Worm (Caenorhabditis elegans): Measurements from ENCODE around the gene Y40H7A.4.

Gene Y40H7A.4

ce11 chrIV:15175487-15176128 is at the start of gene Y40H7A.4:
Gene Y40H7A.4, minus strand, starts transcription at chrIV:15175537.
- TF ChIP-seq hnd-1 (tag; optimal IDR thresholded peaks at IDR 0.05), result no peak
- no peak for TF ChIP-seq hmg-4 (GFP tag; optimal IDR thresholded peaks at IDR 0.05)
- TF ChIP-seq pes-1 (GFP tag; IDR thresholded peaks at IDR 0.05), result no peak
- no peak for TF ChIP-seq ceh-13 (GFP tag; optimal IDR thresholded peaks at IDR 0.05)

DNA sequence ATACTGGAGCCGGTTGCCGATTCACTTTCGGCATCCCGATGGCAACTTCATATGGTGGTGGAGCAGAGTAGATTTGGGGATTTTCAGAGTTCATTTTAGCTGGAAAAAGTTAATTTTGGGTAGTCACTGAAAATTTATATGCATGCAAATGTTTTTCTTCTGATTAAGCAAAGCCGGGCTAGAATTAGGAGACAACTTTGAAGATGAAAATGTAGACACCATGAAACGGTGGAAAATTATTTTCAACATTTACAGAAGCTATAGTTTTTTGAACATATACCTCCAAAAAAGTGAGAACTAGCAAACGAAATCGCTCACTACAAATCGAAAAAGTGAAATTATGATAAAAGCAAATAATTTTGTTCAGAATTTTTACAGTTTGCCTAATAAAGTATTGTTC is 44.9 kb upstream of the Y40H7A.4 start, which contains the start of gene Y40H7A.11:
Gene Y40H7A.11 (minus strand): TSS at position 101 of the 400 bp plus-strand sequence.
- TF ChIP-seq ets-7 (tag; optimal IDR thresholded peaks at IDR 0.05), result no peak
- TF ChIP-seq aly-1 (tag; optimal IDR thresholded peaks at IDR 0.05), result no peak
- TF ChIP-seq ceh-13 (GFP tag; optimal IDR thresholded peaks at IDR 0.05), result no peak
- TF ChIP-seq pes-1 (GFP tag; IDR thresholded peaks at IDR 0.05), result no peak
- TF ChIP-seq scrt-1 (GFP tag; IDR thresholded peaks at IDR 0.05), result no peak
- TF ChIP-seq ama-1 (optimal IDR thresholded peaks at IDR 0.05), result no peak
- no peak for TF ChIP-seq hmbx-1 (tag; optimal IDR thresholded peaks at IDR 0.05)
- TF ChIP-seq tra-4 (tag; optimal IDR thresholded peaks at IDR 0.05), result no peak
- TF ChIP-seq B0310.2 (tag; optimal IDR thresholded peaks at IDR 0.05), result no peak
- no peak for TF ChIP-seq flt-1 (GFP tag; IDR thresholded peaks at IDR 0.05)
- no peak for TF ChIP-seq F13C5.2 (tag; optimal IDR thresholded peaks at IDR 0.05)
- TF ChIP-seq sea-1 (GFP tag; conservative IDR thresholded peaks at IDR 0.05), result no peak
- no peak for TF ChIP-seq hnd-1 (tag; optimal IDR thresholded peaks at IDR 0.05)
- no peak for TF ChIP-seq hmg-4 (GFP tag; optimal IDR thresholded peaks at IDR 0.05)
- TF ChIP-seq tbx-37 (GFP tag; conservative IDR thresholded peaks at IDR 0.05), result no peak
- no peak for TF ChIP-seq tbx-11 (GFP tag; IDR thresholded peaks at IDR 0.05)
- TF ChIP-seq ceh-36 (tag; optimal IDR thresholded peaks at IDR 0.05), result no peak

DNA sequence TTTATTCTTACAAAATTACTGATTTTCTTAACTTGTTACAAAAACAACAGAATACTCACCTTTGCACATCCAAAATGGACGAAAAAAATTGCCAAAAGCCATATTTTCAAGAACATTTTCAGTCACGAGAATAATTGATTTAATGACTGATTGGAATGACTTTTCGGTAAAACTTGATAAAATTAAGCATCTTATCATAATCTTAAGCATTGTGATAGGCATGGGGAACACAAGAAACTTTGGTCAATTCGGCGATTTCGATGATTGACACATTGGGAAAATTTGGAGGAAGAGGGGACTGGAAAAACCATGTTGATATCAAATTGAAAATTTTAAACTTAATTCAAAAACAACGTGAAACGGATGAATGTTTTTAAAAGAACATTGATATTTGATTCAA is 40.1 kb upstream of the Y40H7A.4 start, which contains the start of gene Y40H7A.10:
Gene Y40H7A.10 (minus strand): TSS at position 128 of the 400 bp plus-strand sequence.
- no peak for TF ChIP-seq aly-1 (tag; optimal IDR thresholded peaks at IDR 0.05)
- no peak for TF ChIP-seq sea-1 (GFP tag; conservative IDR thresholded peaks at IDR 0.05)
- no peak for TF ChIP-seq scrt-1 (GFP tag; IDR thresholded peaks at IDR 0.05)
- no peak for TF ChIP-seq tbx-11 (GFP tag; IDR thresholded peaks at IDR 0.05)
- no peak for TF ChIP-seq flt-1 (GFP tag; IDR thresholded peaks at IDR 0.05)
- no peak for TF ChIP-seq hmg-4 (GFP tag; optimal IDR thresholded peaks at IDR 0.05)
- no peak for TF ChIP-seq ceh-13 (GFP tag; optimal IDR thresholded peaks at IDR 0.05)
- no peak for TF ChIP-seq ets-7 (tag; optimal IDR thresholded peaks at IDR 0.05)
- no peak for TF ChIP-seq tra-4 (tag; optimal IDR thresholded peaks at IDR 0.05)
- no peak for TF ChIP-seq tbx-37 (GFP tag; conservative IDR thresholded peaks at IDR 0.05)
- TF ChIP-seq hnd-1 (tag; optimal IDR thresholded peaks at IDR 0.05), result no peak
- TF ChIP-seq B0310.2 (tag; optimal IDR thresholded peaks at IDR 0.05), result no peak
- no peak for TF ChIP-seq ceh-36 (tag; optimal IDR thresholded peaks at IDR 0.05)

DNA sequence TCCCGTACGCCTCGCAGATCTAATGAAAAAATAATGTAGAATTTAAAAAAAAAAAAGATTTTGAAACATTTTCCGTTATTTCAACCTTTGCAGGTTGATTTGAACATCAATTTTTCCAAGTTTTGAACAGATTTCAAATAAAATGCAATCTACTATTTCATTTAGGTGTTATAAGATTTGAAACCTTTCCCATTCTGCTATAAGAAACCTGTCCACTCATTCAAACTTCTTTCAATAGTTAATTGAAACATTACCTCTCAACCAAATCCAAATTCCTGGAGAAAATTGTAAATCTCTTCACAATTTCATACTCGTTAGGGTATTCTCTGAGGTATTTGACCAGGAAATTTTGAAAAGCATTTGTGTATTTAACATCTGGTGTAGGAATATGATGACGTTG is 39.4 kb upstream of the Y40H7A.4 start:
- TF ChIP-seq ama-1 (optimal IDR thresholded peaks at IDR 0.05), result no peak
- no peak for TF ChIP-seq tbx-37 (GFP tag; conservative IDR thresholded peaks at IDR 0.05)
- no peak for TF ChIP-seq tbx-11 (GFP tag; IDR thresholded peaks at IDR 0.05)
- TF ChIP-seq pes-1 (GFP tag; IDR thresholded peaks at IDR 0.05), result no peak
- TF ChIP-seq ceh-13 (GFP tag; optimal IDR thresholded peaks at IDR 0.05), result no peak
- TF ChIP-seq aly-1 (tag; optimal IDR thresholded peaks at IDR 0.05), result no peak
- TF ChIP-seq hmg-4 (GFP tag; optimal IDR thresholded peaks at IDR 0.05), result no peak

DNA sequence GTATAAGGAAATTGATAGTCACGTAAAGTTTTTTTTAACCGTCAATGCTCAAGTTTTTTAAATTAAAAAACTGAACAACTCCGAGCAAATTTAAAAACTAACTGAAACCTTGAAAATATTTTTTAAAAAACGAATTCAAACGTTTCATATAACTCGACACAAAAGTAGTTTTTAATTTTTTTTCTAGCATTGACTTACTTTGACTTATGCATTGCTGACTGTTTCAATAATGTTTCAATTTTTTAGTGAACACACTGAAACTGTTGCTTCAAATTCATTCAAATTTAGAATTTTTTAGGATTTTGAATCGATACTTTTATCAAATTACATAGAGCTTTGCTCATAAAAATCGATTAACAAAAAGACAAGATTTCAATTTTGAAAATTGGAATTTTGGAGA is 35.1 kb upstream of the Y40H7A.4 start:
- no peak for TF ChIP-seq scrt-1 (GFP tag; IDR thresholded peaks at IDR 0.05)
- no peak for TF ChIP-seq tbx-11 (GFP tag; IDR thresholded peaks at IDR 0.05)
- no peak for TF ChIP-seq tra-4 (tag; optimal IDR thresholded peaks at IDR 0.05)
- no peak for TF ChIP-seq ets-7 (tag; optimal IDR thresholded peaks at IDR 0.05)
- no peak for TF ChIP-seq ama-1 (optimal IDR thresholded peaks at IDR 0.05)
- no peak for TF ChIP-seq aly-1 (tag; optimal IDR thresholded peaks at IDR 0.05)
- no peak for TF ChIP-seq flt-1 (GFP tag; IDR thresholded peaks at IDR 0.05)

ce11 chrIV:15206649-15207048 is 31.3 kb upstream of the Y40H7A.4 start:
- TF ChIP-seq sea-1 (GFP tag; conservative IDR thresholded peaks at IDR 0.05) (no peak), tra-4 (tag; optimal IDR thresholded peaks at IDR 0.05) (no peak)

DNA sequence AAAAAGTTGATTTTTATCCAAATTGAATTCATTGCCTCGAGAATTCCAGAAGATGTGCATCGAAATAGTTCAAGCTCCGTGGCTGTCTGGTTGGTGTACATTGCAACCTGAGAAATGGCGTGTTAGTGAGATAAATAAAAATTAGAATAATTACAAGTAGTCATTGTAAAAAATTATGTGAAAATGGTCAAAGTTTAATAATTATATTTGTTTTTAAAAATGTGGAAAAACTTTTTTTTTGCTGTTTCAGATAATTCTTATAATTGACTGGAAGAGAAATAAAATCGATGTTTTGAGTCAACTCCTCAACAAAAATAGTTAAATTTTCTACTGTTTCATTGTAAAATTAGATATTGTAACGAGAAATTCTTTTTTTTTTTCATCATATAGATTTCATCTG is 27.6 kb upstream of the Y40H7A.4 start, which contains the start of gene sra-30:
Gene sra-30 (minus strand): TSS at position 101 of the 400 bp plus-strand sequence.
- TF ChIP-seq tbx-11 (GFP tag; IDR thresholded peaks at IDR 0.05) (no peak), sea-1 (GFP tag; conservative IDR thresholded peaks at IDR 0.05) (no peak), hmg-4 (GFP tag; optimal IDR thresholded peaks at IDR 0.05) (no peak), flt-1 (GFP tag; IDR thresholded peaks at IDR 0.05) (no peak), tbx-37 (GFP tag; conservative IDR thresholded peaks at IDR 0.05) (no peak), scrt-1 (GFP tag; IDR thresholded peaks at IDR 0.05) (no peak), hnd-1 (tag; optimal IDR thresholded peaks at IDR 0.05) (no peak), aly-1 (tag; optimal IDR thresholded peaks at IDR 0.05) (no peak), pes-1 (GFP tag; IDR thresholded peaks at IDR 0.05) (no peak), B0310.2 (tag; optimal IDR thresholded peaks at IDR 0.05) (no peak), tra-4 (tag; optimal IDR thresholded peaks at IDR 0.05) (no peak), ceh-13 (GFP tag; optimal IDR thresholded peaks at IDR 0.05) (no peak), ceh-36 (tag; optimal IDR thresholded peaks at IDR 0.05) (no peak), ets-7 (tag; optimal IDR thresholded peaks at IDR 0.05) (no peak), hmbx-1 (tag; optimal IDR thresholded peaks at IDR 0.05) (no peak), ama-1 (optimal IDR thresholded peaks at IDR 0.05) (no peak)

ce11 chrIV:15189450-15189849 is 14.1 kb upstream of the Y40H7A.4 start:
- TF ChIP-seq sea-1 (GFP tag; conservative IDR thresholded peaks at IDR 0.05) (0 out of 2 replicates have a peak, but pooled peaks have one; percentile 64), pes-1 (GFP tag; IDR thresholded peaks at IDR 0.05) (peak; percentile 81), tbx-37 (GFP tag; conservative IDR thresholded peaks at IDR 0.05) (peak; percentile 70), scrt-1 (GFP tag; IDR thresholded peaks at IDR 0.05) (0 out of 2 replicates have a peak, but pooled peaks have one; percentile 15), flt-1 (GFP tag; IDR thresholded peaks at IDR 0.05) (0 out of 2 replicates have a peak, but pooled peaks have one; percentile 35)

All from whole organism, early embryonic.